Worm (Caenorhabditis elegans): ENCODE data around the gene R13H4.7.
A peak's percentile ranks its signal among the peaks of the same experiment; 100 is the strongest.

The R13H4.7 gene

ce11 chrV:11887988-11888499, 20.0 kb upstream of the R13H4.7 start, which contains the start of gene adh-1 (continued):
- no peak for TF ChIP-seq zag-1 (tag; optimal IDR thresholded peaks at IDR 0.05)
- TF ChIP-seq sup-37 (GFP tag; optimal IDR thresholded peaks at IDR 0.05): peak; percentile 90
- peak; percentile 94 for TF ChIP-seq nhr-85 (tag)
- no peak for TF ChIP-seq vab-15 (tag; optimal IDR thresholded peaks at IDR 0.05)
- peak; percentile 70 for TF ChIP-seq lir-3 (tag; optimal IDR thresholded peaks at IDR 0.05; ENCODE audit: poor library complexity)
- TF ChIP-seq ceh-82 (tag; optimal IDR thresholded peaks at IDR 0.05): peak in 1 of 3 experiments; percentile 14
- peak; percentile 88 for TF ChIP-seq tbx-2 (tag; optimal IDR thresholded peaks at IDR 0.05)
- TF ChIP-seq lsy-2 (tag; optimal IDR thresholded peaks at IDR 0.05): peak; percentile 48 to 82
- peak; percentile 77 for TF ChIP-seq irx-1 (tag; optimal IDR thresholded peaks at IDR 0.05)
- peak; percentile 67 for TF ChIP-seq unc-130 (tag; optimal IDR thresholded peaks at IDR 0.05)
- TF ChIP-seq F16B12.6 (tag; optimal IDR thresholded peaks at IDR 0.05): no peak
- TF ChIP-seq elt-2 (tag; optimal IDR thresholded peaks at IDR 0.05): peak; percentile 75
- TF ChIP-seq C34B4.2 (tag; optimal IDR thresholded peaks at IDR 0.05): peak; percentile 42
- peak; percentile 30 for TF ChIP-seq snpc-4 (tag; optimal IDR thresholded peaks at IDR 0.05)
- TF ChIP-seq dsc-1 (tag; optimal IDR thresholded peaks at IDR 0.05): no peak
- peak in 1 of 2 experiments; percentile 8 for TF ChIP-seq ztf-11 (tag; optimal IDR thresholded peaks at IDR 0.05)
- TF ChIP-seq nhr-71 (tag; optimal IDR thresholded peaks at IDR 0.05): peak; percentile 97
- TF ChIP-seq fos-1 (tag; optimal IDR thresholded peaks at IDR 0.05): no peak
- no peak for TF ChIP-seq ceh-8 (GFP tag; optimal IDR thresholded peaks at IDR 0.05)
- peak; percentile 99 for TF ChIP-seq nhr-19 (GFP tag; conservative IDR thresholded peaks at IDR 0.05)
- TF ChIP-seq C16A3.4 (tag; optimal IDR thresholded peaks at IDR 0.05): peak; percentile 76
- no peak for TF ChIP-seq fkh-4 (tag; optimal IDR thresholded peaks at IDR 0.05; ENCODE audit: borderline replicate concordance)
- TF ChIP-seq alr-1 (tag; optimal IDR thresholded peaks at IDR 0.05; ENCODE audit: borderline replicate concordance): no peak
- peak; percentile 57 for TF ChIP-seq sox-4 (tag; optimal IDR thresholded peaks at IDR 0.05)
- TF ChIP-seq nhr-11 (tag; optimal IDR thresholded peaks at IDR 0.05): peak; percentile 62
- no peak for TF ChIP-seq lin-15B (tag; optimal IDR thresholded peaks at IDR 0.05)
- TF ChIP-seq efl-1 (optimal IDR thresholded peaks at IDR 0.05): peak; percentile 23 to 46
- peak in 1 of 2 experiments; percentile 95 for TF ChIP-seq efl-1 (GFP tag; optimal IDR thresholded peaks at IDR 0.05 in 1 of 2)
- peak; percentile 89 for TF ChIP-seq blmp-1 (tag; optimal IDR thresholded peaks at IDR 0.05)
- TF ChIP-seq ceh-90 (tag; optimal IDR thresholded peaks at IDR 0.05): no peak
- TF ChIP-seq egl-13 (tag; optimal IDR thresholded peaks at IDR 0.05): no peak
- peak; percentile 1 for TF ChIP-seq C04F5.9 (tag; optimal IDR thresholded peaks at IDR 0.05)

ce11 chrV:11885939-11886338, 17.9 kb upstream of the R13H4.7 start:
- no peak for TF ChIP-seq egl-13 (tag; optimal IDR thresholded peaks at IDR 0.05)
- TF ChIP-seq nhr-47 (tag; optimal IDR thresholded peaks at IDR 0.05): peak; percentile 60
- TF ChIP-seq xbp-1 (tag; optimal IDR thresholded peaks at IDR 0.05): peak; percentile 31
- no peak for TF ChIP-seq F16B12.6 (tag; optimal IDR thresholded peaks at IDR 0.05)
- TF ChIP-seq pag-3 (tag; optimal IDR thresholded peaks at IDR 0.05; ENCODE audit: borderline replicate concordance, insufficient read depth): no peak
- TF ChIP-seq mef-2 (tag; optimal IDR thresholded peaks at IDR 0.05): no peak
- peak; percentile 68 for TF ChIP-seq lir-3 (tag; optimal IDR thresholded peaks at IDR 0.05; ENCODE audit: poor library complexity)
- TF ChIP-seq lin-14 (GFP tag; optimal IDR thresholded peaks at IDR 0.05): peak; percentile 94
- TF ChIP-seq hlh-17 (GFP tag; optimal IDR thresholded peaks at IDR 0.05; ENCODE audit: borderline replicate concordance): no peak
- no peak for TF ChIP-seq nhr-11 (tag; optimal IDR thresholded peaks at IDR 0.05)
- no peak for TF ChIP-seq nhr-237 (tag; optimal IDR thresholded peaks at IDR 0.05)
- peak; percentile 51 to 56 for TF ChIP-seq lsy-2 (tag; optimal IDR thresholded peaks at IDR 0.05)
- TF ChIP-seq aha-1 (tag; optimal IDR thresholded peaks at IDR 0.05): no peak
- peak; percentile 18 for TF ChIP-seq lin-39 (tag; optimal IDR thresholded peaks at IDR 0.05)
- TF ChIP-seq fkh-10 (GFP tag; optimal IDR thresholded peaks at IDR 0.05): no peak
- no peak for TF ChIP-seq skn-1 (tag; optimal IDR thresholded peaks at IDR 0.05)
- TF ChIP-seq ama-1 (optimal IDR thresholded peaks at IDR 0.05): peak; percentile 10
- peak in 3 of 6 experiments; percentile 34 to 89 (median 87) for TF ChIP-seq elt-3 (tag; optimal IDR thresholded peaks at IDR 0.05)
- TF ChIP-seq lin-35 (GFP tag; optimal IDR thresholded peaks at IDR 0.05): peak in 1 of 2 experiments; percentile 81
- TF ChIP-seq hlh-4 (tag; optimal IDR thresholded peaks at IDR 0.05): no peak
- TF ChIP-seq C16A3.4 (tag; optimal IDR thresholded peaks at IDR 0.05): peak; percentile 61
- TF ChIP-seq ceh-63 (GFP tag; optimal IDR thresholded peaks at IDR 0.05): no peak
- peak; percentile 91 for TF ChIP-seq snu-23 (GFP tag; optimal IDR thresholded peaks at IDR 0.05)
- no peak for TF ChIP-seq ces-1 (GFP tag; optimal IDR thresholded peaks at IDR 0.05)
- TF ChIP-seq ceh-82 (tag; optimal IDR thresholded peaks at IDR 0.05): peak in 1 of 3 experiments; percentile 11
- TF ChIP-seq dsc-1 (tag; optimal IDR thresholded peaks at IDR 0.05): no peak
- TF ChIP-seq jun-1 (tag; optimal IDR thresholded peaks at IDR 0.05): peak; percentile 23
- no peak for TF ChIP-seq C34B4.2 (tag; optimal IDR thresholded peaks at IDR 0.05)

All from whole organism, L1 larva.